Worm (Caenorhabditis elegans): ENCODE results near the gene Y82E9BR.20.

Y82E9BR.20 gene

ce11 chrIII:1418709-1419108 lies 44.5 kb downstream of the Y82E9BR.20 start (continued):
- TF ChIP-seq nhr-43 (tag; optimal IDR thresholded peaks at IDR 0.05; ENCODE audit: poor library complexity, severe bottlenecking) (peak; percentile 60), lin-39 (tag; optimal IDR thresholded peaks at IDR 0.05) (peak; percentile 98), unc-62 (GFP tag; optimal IDR thresholded peaks at IDR 0.05) (no peak), elt-1 (tag; optimal IDR thresholded peaks at IDR 0.05) (peak; percentile 46), nhr-23 (tag; optimal IDR thresholded peaks at IDR 0.05) (peak; percentile 91), lin-15B (tag; optimal IDR thresholded peaks at IDR 0.05) (peak; percentile 94), egl-27 (tag; optimal IDR thresholded peaks at IDR 0.05) (peak; percentile 31), nhr-67 (tag; optimal IDR thresholded peaks at IDR 0.05) (no peak), unc-39 (tag; optimal IDR thresholded peaks at IDR 0.05) (no peak), ZK546.5 (tag; optimal IDR thresholded peaks at IDR 0.05) (peak; percentile 86), lsy-12 (tag; optimal IDR thresholded peaks at IDR 0.05) (peak; percentile 90)

ce11 chrIII:1419146-1419636 lies 45.0 kb downstream of the Y82E9BR.20 start, which contains the start of gene Y82E9BR.3:
Gene Y82E9BR.3, plus strand, starts transcription at chrIII:1419196.
- TF ChIP-seq egl-5 (tag; optimal IDR thresholded peaks at IDR 0.05) (no peak), ZK546.5 (tag; optimal IDR thresholded peaks at IDR 0.05) (no peak), elt-1 (tag; optimal IDR thresholded peaks at IDR 0.05) (no peak), mdl-1 (tag; optimal IDR thresholded peaks at IDR 0.05) (no peak), unc-62 (GFP tag; optimal IDR thresholded peaks at IDR 0.05) (no peak), lin-39 (tag; optimal IDR thresholded peaks at IDR 0.05) (no peak), ceh-16 (tag; optimal IDR thresholded peaks at IDR 0.05) (no peak), ceh-28 (tag; optimal IDR thresholded peaks at IDR 0.05) (no peak), nhr-23 (tag; optimal IDR thresholded peaks at IDR 0.05) (no peak)

- TF ChIP-seq fos-1 (tag; optimal IDR thresholded peaks at IDR 0.05) (peak; percentile 75), nhr-43 (tag; optimal IDR thresholded peaks at IDR 0.05; ENCODE audit: poor library complexity, severe bottlenecking) (peak; percentile 82), sea-2 (GFP tag; optimal IDR thresholded peaks at IDR 0.05) (no peak), nhr-23 (tag; optimal IDR thresholded peaks at IDR 0.05) (peak; percentile 26), lsy-12 (tag; optimal IDR thresholded peaks at IDR 0.05) (peak; percentile 88), zag-1 (tag; optimal IDR thresholded peaks at IDR 0.05) (peak; percentile 12), ZK546.5 (tag; optimal IDR thresholded peaks at IDR 0.05) (peak; percentile 57), elt-3 (tag; optimal IDR thresholded peaks at IDR 0.05) (no peak), nhr-25 (tag; optimal IDR thresholded peaks at IDR 0.05) (peak; percentile 9), snpc-4 (tag; optimal IDR thresholded peaks at IDR 0.05) (no peak), tbx-2 (tag; optimal IDR thresholded peaks at IDR 0.05) (peak; percentile 26), ceh-28 (tag; optimal IDR thresholded peaks at IDR 0.05) (peak; percentile 67), lin-39 (tag; optimal IDR thresholded peaks at IDR 0.05) (peak; percentile 16), R02D3.7 (tag; optimal IDR thresholded peaks at IDR 0.05) (peak; percentile 51), nfya-1 (tag; optimal IDR thresholded peaks at IDR 0.05; ENCODE audit: insufficient read depth) (peak; percentile 31), ama-1 (optimal IDR thresholded peaks at IDR 0.05) (peak; percentile 80), pha-4 (tag; optimal IDR thresholded peaks at IDR 0.05) (peak; percentile 64), jun-1 (tag; optimal IDR thresholded peaks at IDR 0.05) (peak; percentile 59), unc-62 (GFP tag; optimal IDR thresholded peaks at IDR 0.05) (peak; percentile 19), aly-2 (tag; optimal IDR thresholded peaks at IDR 0.05) (peak; percentile 84), nhr-77 (tag; optimal IDR thresholded peaks at IDR 0.05) (no peak), nhr-28 (tag; optimal IDR thresholded peaks at IDR 0.05) (peak; percentile 18), elt-2 (tag; optimal IDR thresholded peaks at IDR 0.05) (peak; percentile 59), pqm-1 (tag; optimal IDR thresholded peaks at IDR 0.05) (peak; percentile 67), ztf-11 (tag; optimal IDR thresholded peaks at IDR 0.05) (no peak)
These were observed 45.6 kb downstream of the Y82E9BR.20 start for ce11 chrIII:1419700-1420356.

- TF ChIP-seq ceh-28 (tag; optimal IDR thresholded peaks at IDR 0.05): peak; percentile 55
These were observed 46.2 kb downstream of the Y82E9BR.20 start for ce11 chrIII:1420357-1420814.

ce11 chrIII:1421436-1421835 lies 47.2 kb downstream of the Y82E9BR.20 start:
- TF ChIP-seq ceh-28 (tag; optimal IDR thresholded peaks at IDR 0.05) (no peak), nhr-25 (tag; optimal IDR thresholded peaks at IDR 0.05) (no peak), pha-4 (tag; optimal IDR thresholded peaks at IDR 0.05) (no peak), fkh-2 (tag; optimal IDR thresholded peaks at IDR 0.05) (no peak), egl-5 (tag; optimal IDR thresholded peaks at IDR 0.05) (no peak), R02D3.7 (tag; optimal IDR thresholded peaks at IDR 0.05) (no peak), nhr-23 (tag; optimal IDR thresholded peaks at IDR 0.05) (no peak), nhr-28 (tag; optimal IDR thresholded peaks at IDR 0.05) (no peak), ama-1 (optimal IDR thresholded peaks at IDR 0.05) (no peak), ztf-4 (tag; optimal IDR thresholded peaks at IDR 0.05) (no peak)

Measured in whole organism, L3 larva.